Worm (Caenorhabditis elegans) whole organism, mixed stage, embryonic: Measurements from ENCODE around the gene nhr-179.

Experiments
- lin-13 ChIP-seq: fragments of 150-350 bp; optimal IDR thresholded peaks from 2 replicates; lab custom pipeline; 2014; ENCODE audit warnings: missing biosample characterization, missing genetic modification characterization
- nhr-12 ChIP-seq: fragments of 150-350 bp; optimal IDR thresholded peaks from 2 replicates; lab custom pipeline; 2014; ENCODE audit warnings: missing biosample characterization, missing genetic modification characterization
- pha-4 ChIP-seq: fragments of 150-350 bp; optimal IDR thresholded peaks from 2 replicates; lab custom pipeline; 2018; ENCODE audit warnings: missing biosample characterization, missing genetic modification reagents, missing genetic modification characterization
- sem-2 ChIP-seq: fragments of 200-800 bp; sonication (Bioruptor generic); optimal IDR thresholded peaks from 2 replicates; lab custom pipeline; 2018; ENCODE audit warnings: mild to moderate bottlenecking, missing genetic modification characterization, missing compliant biosample characterization
- sptf-1 ChIP-seq: sonication (generic microtip); optimal IDR thresholded peaks from 2 replicates; lab custom pipeline; 2017; ENCODE audit warnings: mild to moderate bottlenecking, missing genetic modification characterization, moderate library complexity, missing compliant biosample characterization
- unc-62 ChIP-seq: fragments of 150-350 bp; optimal IDR thresholded peaks from 2 replicates; lab custom pipeline; 2014; ENCODE audit warnings: missing biosample characterization, missing genetic modification reagents, missing genetic modification characterization
- ztf-11 ChIP-seq: fragments of 150-350 bp; optimal IDR thresholded peaks from 2 replicates; lab custom pipeline; 2014; ENCODE audit warnings: missing biosample characterization, missing genetic modification characterization

DNA sequence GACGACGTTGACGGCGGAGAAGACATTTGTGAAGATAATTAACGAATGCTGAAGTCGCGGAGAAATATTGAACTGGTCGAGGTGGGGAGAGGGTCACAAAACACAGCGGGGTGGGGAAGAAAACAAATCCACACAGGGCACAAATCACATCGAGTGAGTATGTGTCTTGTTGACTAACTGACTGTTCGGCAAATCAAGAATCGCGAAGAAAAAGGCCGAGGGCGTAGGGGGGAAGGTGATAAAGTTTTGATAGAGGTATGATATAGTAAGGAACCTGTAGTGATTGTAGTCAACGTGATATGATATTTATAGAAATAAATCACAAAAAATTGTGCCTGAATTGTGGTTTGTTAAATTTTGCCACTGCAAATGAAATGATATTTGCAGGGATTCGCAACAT lies 10.9 kb downstream of the nhr-179 start, which contains the start of gene nhr-178:
- no peak for TF ChIP-seq pha-4
- no peak for TF ChIP-seq ztf-11 (tag; lab: Kevin White, UChicago)
- TF ChIP-seq sptf-1 (tag; lab: Kevin White, UChicago): no peak
- no peak for TF ChIP-seq unc-62 (GFP tag; lab: Kevin White, UChicago)
- no peak for TF ChIP-seq lin-13 (tag; lab: Kevin White, UChicago)
- TF ChIP-seq sem-2 (GFP tag; lab: Kevin White, UChicago): no peak
- TF ChIP-seq nhr-12 (tag; lab: Kevin White, UChicago): no peak
